Fruit fly (Drosophila melanogaster) ovary, adult (tissue): ENCODE data around the gene atl.

Experiments used
- CG17801 ChIP-seq: fragments of 200-800 bp; optimal IDR thresholded peaks from 2 replicates; lab custom pipeline; 2019; ENCODE audit warnings: missing biosample characterization, mild to moderate bottlenecking, missing genetic modification characterization, moderate library complexity; ENCODE audit not compliant: partially characterized antibody

The atl gene

DNA sequence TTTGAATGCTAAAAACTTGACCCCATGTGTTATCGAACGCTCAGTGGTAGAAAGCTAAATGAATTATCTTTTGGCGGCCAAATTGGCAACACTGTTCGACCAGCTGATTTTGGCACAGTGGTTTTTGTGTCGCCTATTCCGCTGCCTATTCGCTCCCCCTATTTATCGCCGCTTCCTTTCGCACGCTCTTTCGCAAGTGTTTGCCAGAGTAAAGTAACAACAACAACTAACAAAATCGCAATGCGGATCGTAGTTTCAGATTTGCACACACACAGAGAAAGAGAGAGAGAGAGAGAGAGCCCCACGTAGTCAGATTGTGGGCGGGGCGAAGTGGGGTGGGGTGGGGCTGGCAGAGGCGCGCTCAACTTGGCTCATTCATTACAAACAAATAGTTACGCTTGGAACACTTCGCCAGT lies 25.6 kb downstream of the atl start:
- peak; percentile 66 for TF ChIP-seq CG17801 (GFP tag; lab: Kevin White, UChicago)

DNA sequence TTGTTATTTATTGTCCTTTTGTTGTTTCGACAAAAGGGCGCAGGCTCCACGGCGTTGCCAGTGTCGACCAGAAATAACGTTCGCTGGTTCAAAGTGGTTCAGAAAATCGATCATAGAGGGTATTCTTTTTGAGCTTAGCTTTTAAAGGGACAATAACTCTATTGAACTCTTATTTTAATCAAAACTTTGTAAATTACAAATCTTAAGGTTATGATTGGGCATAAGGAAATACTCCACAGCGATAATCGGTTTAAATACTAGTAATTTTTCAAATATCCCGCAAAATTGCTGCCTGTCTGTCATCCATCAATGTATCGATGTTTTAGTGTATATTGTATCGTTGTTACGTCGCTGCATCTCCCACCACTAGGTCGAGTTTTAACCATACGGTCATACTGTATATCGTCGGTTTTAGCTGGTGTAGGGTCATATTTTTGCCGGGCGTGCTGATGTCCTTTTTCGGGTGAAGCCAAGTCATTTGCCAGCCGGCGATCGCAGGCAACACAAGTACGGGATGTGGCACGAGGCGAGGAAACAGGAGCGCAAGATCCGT lies 29.4 kb downstream of the atl start, which contains the start of the genes CG31125 and CG6695:
Gene CG31125 (minus strand): TSS at position 51 of the 553 bp plus-strand sequence.
Gene CG6695 (plus strand): TSS at position 391 of the 553 bp plus-strand sequence.
- no peak for TF ChIP-seq CG17801 (GFP tag; lab: Kevin White, UChicago)

DNA sequence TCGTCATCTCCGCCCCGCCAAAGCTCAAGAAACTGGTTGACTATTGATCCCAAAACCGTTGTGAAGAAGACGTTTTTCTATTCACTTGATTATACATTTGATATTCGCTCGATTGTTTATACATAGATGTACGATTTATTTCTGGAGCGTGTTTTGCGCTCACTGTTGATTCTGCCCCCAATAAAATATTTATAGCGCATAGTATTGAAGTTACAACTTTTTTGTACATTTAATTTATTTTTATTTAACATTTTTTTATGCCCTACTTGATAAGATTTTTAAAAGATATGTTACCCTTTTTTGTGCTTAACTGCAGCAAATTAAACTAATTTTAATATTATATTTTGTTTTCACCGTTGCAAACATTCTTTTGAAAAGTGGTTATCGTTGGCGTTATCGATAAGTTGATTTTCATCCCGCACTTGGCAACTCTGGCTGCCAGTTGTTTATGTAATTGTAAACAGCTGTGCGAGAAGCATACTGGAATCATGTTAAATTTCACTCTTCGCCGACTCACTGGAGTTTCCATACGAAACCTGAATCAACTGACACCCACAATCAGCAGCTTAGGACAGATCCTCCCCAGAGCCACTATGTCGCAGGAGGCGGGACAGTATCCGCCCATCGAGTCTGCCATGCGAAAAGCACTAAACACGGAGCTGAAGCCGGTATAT lies 33.8 kb downstream of the atl start, which contains the start of gene CG31126:
Gene CG31126 (plus strand): TSS at position 449 of the 674 bp plus-strand sequence.
- peak; percentile 10 for TF ChIP-seq CG17801 (GFP tag; lab: Kevin White, UChicago)

DNA sequence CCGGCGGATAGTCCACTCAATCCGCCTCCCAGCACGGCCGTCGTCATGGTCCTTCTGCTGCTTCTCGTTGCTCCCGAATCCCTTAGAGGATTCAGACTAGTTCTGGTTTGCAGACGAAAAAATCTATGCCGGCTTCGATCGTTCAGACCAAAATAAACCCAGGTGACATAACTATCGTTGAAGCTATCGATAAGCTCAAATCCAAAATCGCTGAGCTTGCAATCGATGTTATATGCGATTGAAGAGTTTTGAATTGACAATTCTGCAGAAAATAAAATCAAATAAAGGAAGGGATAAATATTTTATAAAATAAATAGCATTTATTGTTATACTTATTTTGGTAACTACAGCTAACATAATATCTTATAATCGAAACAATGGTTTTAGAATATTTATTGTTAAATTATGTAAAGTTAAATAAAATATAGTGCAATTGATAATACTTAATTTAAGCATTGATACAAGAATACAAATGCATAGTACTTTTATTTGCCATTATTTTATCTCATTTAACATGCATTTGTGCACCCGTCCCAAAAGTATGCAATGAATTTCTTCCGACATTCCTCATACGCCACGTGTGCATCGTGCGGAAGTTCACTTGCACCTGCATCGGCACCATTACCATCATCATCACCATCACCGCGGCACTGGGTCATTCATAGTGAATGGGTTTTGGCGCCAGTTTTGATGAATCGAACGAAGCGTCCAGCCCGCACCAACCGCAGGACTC lies 36.4 kb downstream of the atl start, which contains the start of gene Ppox:
Gene Ppox (minus strand): TSS at position 173 of the 733 bp plus-strand sequence.
- TF ChIP-seq CG17801 (GFP tag; lab: Kevin White, UChicago) = no peak

DNA sequence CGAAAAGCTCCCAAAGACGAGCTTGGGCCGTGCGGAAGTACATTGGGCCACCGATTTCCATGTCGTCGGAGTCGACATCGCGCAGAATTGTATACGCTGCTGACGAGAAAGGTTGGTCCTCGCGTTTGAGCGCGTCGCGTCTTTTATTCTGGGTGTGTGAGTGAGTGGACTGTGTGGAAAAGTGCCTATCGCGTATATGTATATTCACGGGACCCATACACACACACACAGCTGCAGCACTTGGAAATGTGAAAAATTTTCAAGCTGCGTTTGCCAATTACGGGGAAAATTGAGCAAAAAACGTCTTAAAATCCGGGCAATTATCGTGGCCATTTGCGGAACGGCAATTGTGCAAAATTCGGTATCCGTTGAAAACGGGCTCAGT lies 36.9 kb downstream of the atl start, which contains the start of gene slo:
Gene slo (plus strand): TSS at position 80 of the 385 bp plus-strand sequence.
- no peak for TF ChIP-seq CG17801 (GFP tag; lab: Kevin White, UChicago)

DNA sequence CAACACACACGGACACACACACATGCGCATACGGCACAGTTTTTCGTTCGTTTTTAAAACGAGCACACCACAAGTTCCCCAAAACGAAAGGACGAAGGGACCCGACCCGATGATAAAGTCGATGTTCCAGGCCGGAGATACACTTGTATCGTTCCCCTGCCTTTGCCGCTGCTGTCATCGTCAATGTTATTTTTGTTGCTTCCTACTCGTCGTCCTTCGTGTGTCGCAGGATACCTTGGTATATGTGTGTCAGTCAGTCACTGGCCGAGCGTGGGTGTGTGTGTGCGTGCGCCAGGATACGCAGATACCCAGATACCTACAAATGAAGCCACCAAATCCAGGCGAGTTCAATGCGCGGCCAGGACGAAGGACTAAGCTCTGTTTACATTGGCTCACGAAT lies 37.6 kb downstream of the atl start:
- no peak for TF ChIP-seq CG17801 (GFP tag; lab: Kevin White, UChicago)

DNA sequence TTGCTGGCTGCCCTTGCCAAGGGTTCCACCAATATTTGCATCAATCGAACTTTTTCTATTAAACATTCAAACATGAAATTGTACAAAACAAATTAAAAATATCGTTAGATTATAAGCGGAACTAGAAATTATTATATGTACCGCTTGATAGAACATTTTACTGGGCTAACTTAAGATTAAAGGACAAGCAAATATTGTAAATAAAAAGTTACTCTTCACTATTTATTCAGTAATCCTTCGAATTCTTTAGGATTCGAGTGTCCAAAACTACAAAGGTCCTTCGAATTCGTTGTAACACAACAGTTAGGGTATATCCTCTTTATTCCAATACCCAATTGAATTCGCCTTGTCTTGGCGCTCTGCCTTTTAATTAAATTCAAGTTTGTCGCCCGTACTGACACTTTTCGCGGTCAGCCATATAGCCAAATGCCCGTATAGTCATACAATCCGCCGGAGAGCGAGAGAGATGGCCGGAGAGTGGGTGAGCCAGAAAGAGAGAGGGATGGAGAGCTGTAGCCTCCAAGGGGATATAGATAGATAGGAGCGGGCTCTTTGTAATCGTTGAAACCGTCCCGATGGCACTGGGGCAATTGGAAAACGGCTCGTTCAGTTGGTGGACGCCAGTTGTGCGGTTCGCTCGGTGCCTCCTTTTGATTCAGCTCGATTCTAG lies 42.2 kb downstream of the atl start:
- TF ChIP-seq CG17801 (GFP tag; lab: Kevin White, UChicago) = no peak

DNA sequence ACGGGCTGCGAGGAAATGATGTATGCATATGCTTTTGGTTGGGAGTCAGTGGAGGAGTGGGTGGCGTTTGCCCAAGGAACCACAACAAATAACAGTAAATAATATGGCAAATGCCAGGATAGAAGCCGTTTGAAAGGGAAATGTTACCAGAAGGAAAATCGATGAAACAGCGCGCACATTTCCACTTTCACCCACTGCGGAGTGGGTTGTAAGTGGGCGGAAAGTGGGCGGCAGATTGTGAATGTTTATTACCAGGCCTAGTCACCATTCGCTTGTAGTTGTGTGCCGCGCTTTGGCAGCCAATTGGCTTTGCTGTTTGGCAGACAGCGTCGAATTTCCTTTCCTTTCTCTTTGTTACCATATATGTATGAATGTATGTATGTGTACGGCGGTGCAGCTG lies 46.2 kb downstream of the atl start:
- no peak for TF ChIP-seq CG17801 (GFP tag; lab: Kevin White, UChicago)
